Worm (Caenorhabditis elegans) whole organism, L4/young adult: ENCODE measurements around the gene atp-2.

Source experiments
- W03F9.2 ChIP-seq: fragments of 150-350 bp; optimal IDR thresholded peaks from 2 replicates; lab custom pipeline; 2014; ENCODE audit warnings: missing biosample characterization, missing genetic modification characterization
- dao-5 ChIP-seq: sonication (generic microtip); optimal IDR thresholded peaks from 2 replicates; lab custom pipeline; 2016; ENCODE audit warnings: missing genotype, missing genetic modification characterization, moderate library complexity, missing compliant biosample characterization
- him-1 ChIP-seq: sonication (generic microtip); optimal IDR thresholded peaks from 2 replicates; lab custom pipeline; 2016; ENCODE audit warnings: missing genotype, missing genetic modification reagents, missing genetic modification characterization, missing compliant biosample characterization

The atp-2 gene

DNA sequence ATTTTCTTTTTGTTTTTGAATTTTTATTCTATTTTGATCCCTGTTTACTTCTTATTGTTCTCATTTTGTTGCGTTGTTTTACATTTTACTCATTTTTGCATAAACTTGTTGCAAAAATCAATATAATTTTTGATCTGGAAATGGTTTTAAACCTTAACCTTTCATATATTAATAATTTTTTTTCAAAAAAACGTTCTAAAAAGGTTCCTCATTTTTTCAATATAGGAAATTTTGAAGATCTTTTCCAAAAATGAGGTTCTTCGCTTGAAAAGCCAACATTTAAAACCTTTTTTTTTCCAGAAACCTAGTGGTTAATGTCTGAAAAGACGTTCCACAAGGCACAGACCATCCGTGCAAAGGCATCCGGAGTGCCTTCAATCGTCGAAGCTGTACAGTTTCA is 32.2 kb downstream of the atp-2 start, which contains the start of gene gop-3:
Gene gop-3 (plus strand): TSS at position 301 of the 400 bp plus-strand sequence.
- TF ChIP-seq him-1 (no peak), W03F9.2 (no peak), dao-5 (tag; lab: Kevin White, UChicago) (no peak)

DNA sequence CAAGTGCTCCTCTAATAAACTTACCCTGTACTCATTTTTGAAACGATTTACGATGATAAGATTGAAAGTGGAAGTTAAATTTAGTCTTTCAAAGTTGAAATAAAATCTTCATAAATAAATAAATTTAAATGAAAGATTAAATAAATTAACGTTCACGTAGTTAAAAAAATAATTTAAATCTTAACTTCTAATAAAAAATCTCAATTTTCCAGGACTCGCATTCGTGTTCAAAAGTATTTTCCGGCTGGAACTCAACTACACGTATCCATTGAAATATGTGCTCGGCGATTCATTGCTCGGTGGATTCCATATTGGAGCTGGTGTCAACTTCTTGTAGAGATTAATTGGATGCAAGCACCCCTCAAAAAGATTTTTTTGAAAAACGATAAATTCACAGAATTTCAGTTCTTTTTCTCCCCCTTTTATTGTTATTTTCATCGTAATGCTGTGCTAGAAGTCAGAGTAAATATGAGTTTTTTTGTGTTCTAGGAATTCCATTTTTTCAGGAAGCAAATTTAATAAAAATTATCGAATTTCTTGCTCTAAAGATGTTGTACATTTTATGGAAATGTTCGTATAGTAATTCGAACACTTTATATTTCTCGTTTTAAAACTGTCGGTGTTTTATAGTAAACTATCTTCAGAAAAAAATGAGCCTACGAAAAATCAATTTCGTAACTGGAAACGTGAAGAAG is 35.2 kb downstream of the atp-2 start, which contains the start of the genes C34E10.9 and hap-1:
Gene C34E10.9 (minus strand): TSS at position 101 of the 695 bp plus-strand sequence.
Gene hap-1 (plus strand): TSS at position 645 of the 695 bp plus-strand sequence.
- TF ChIP-seq dao-5 (tag; lab: Kevin White, UChicago) (no peak), him-1 (no peak), W03F9.2 (no peak)

DNA sequence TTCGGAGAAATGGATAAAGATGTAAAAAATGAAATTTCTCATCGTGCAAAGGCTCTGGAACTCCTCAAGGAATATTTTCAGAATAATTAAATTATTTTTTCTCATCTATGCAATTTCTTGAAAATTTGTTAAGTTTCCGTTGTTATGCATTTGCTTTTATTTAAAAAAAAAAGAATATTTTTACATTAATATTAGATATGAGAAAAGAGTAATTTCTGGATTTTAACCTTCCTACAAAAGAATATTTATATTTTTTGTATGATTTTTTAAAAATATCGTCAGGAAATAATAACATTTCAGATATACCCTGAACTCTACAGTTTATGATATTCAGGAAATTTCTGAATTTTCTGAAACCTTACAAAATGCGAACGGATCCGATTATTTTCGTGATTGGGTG is 36.6 kb downstream of the atp-2 start, which contains the start of gene gro-1:
Gene gro-1 (plus strand): TSS at position 301 of the 400 bp plus-strand sequence.
- TF ChIP-seq him-1 (no peak), W03F9.2 (no peak), dao-5 (tag; lab: Kevin White, UChicago) (no peak)

DNA sequence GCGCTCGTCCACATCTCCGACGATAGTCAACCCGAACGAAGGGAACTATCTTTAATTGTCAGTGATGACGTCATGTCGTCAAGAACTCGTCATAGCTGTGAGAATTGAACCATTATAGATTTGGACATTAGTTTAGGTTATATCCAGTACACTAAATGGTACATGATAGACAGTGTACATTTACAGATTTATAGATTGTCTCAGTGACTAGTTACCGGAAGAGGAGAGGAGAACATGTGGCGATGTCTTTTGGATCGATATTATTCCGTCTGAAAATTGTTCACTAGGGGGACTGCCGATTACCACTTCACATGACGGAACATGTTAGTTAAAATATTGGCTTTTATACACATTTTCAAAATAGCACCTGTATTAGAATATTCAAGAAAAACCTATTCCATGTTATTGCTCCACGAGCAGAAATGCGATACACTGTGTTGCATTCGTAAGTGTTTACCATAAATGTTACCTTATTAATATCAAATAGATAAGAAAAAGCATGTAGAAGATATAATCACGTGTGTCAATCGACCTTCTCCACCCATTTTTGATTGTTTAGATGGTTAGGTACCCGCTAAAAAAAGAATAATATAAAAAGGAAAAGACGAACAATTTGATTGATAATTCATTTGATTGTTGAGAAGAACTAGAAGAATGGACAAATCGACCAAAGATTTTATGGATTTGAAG is 39.1 kb downstream of the atp-2 start, which contains the start of gene ZC395.5:
Gene ZC395.5 (plus strand): TSS at position 632 of the 690 bp plus-strand sequence.
- TF ChIP-seq him-1 (no peak), W03F9.2 (no peak), dao-5 (tag; lab: Kevin White, UChicago) (no peak)

DNA sequence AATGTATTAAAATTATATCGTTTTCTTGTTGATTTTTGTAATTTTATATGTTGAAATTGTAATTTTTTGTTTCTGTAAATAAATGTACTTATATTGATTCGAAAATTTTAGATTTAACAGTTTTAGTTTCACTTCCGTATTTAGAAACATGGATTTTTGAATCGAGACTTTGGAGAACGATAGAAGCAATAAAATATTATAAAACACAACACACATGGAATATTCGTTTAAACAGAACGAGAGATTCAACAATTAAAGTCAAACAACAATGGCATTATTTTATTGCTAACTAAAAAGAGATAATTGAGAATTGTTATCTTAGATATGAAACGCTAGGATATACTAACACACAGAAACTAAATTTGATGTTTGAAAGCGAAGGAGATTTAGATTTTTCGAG is 40.3 kb downstream of the atp-2 start:
- TF ChIP-seq dao-5 (tag; lab: Kevin White, UChicago) (no peak), W03F9.2 (no peak), him-1 (no peak)

ce11 chrIII:5269814-5270213 is 41.6 kb downstream of the atp-2 start, which contains the start of gene ZC395.4:
ZC395.4 (plus strand) TSS chrIII:5270114.
- no peak for TF ChIP-seq W03F9.2
- no peak for TF ChIP-seq dao-5 (tag; lab: Kevin White, UChicago)
- no peak for TF ChIP-seq him-1

- TF ChIP-seq dao-5 (tag; lab: Kevin White, UChicago) (no peak), him-1 (no peak), W03F9.2 (no peak)
These were observed 45.2 kb downstream of the atp-2 start, which contains the start of gene ztf-8 for ce11 chrIII:5273396-5273857. ztf-8 (minus strand) TSS chrIII:5273471.

- TF ChIP-seq W03F9.2, result no peak
- TF ChIP-seq him-1, result no peak
- no peak for TF ChIP-seq dao-5 (tag; lab: Kevin White, UChicago)
These were observed 46.0 kb downstream of the atp-2 start for ce11 chrIII:5274250-5274649.

DNA sequence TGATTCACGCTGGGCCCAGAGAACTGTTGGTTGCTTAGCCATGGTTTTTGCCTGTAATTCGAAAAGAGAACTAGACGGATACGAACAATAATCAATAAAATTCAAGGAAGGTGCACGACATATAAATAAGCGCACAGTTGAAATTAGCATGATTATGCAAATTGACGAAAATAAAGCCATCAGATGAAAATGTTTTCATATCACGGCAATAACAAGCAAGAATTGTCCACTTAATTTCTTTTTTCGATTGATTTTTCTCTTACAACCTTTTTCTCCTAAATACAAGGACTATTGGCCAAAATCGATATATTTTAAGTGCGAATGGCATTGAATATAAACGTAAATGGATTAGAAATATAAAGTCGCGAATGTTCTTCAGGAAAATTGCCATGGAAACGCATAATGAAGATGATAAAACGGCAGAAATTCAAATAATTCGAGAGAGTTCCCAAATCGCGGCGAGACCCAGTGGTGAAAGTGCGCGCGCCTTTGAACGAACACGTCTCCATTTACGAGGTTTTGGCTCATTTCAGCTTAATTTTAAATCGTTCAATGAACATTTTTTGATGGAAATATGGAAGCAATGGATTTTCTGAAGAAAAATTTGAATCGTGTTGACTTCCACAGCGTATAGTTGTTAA is 46.6 kb downstream of the atp-2 start, which contains the start of the genes daf-41 and toc-1:
Gene daf-41 (minus strand): TSS at position 51 of the 641 bp plus-strand sequence.
Gene toc-1 (plus strand): TSS at position 537 of the 641 bp plus-strand sequence.
- TF ChIP-seq him-1, result no peak
- peak; percentile 75 for TF ChIP-seq W03F9.2
- no peak for TF ChIP-seq dao-5 (tag; lab: Kevin White, UChicago)

DNA sequence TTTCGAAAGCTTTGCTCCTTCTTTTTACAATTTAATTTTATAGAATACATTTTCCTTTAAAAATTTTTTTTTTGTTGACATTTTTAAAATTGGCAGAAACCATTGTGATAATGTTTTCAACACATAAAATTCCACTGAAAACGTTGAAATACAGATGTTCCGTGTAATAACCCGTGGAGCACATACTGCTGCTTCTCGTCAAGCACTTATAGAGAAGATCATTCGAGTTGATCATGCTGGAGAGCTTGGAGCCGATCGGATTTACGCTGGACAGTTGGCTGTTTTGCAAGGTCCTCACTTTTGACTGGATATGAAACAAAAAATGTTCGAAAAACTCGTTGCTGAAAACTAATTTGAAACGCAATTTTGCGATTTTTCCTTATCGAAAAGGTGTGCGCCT is 49.5 kb downstream of the atp-2 start, which contains the start of gene clk-1:
Gene clk-1 (plus strand): TSS at position 155 of the 400 bp plus-strand sequence.
- no peak for TF ChIP-seq W03F9.2
